Worm (Caenorhabditis elegans): ENCODE results near the gene F36D4.4.

F36D4.4 gene

ce11 chrV:9451485-9451884 lies 37.1 kb upstream of the F36D4.4 start:
- TF ChIP-seq snu-23 (GFP tag; optimal IDR thresholded peaks at IDR 0.05) (no peak), nhr-12 (tag; optimal IDR thresholded peaks at IDR 0.05) (no peak), sup-37 (GFP tag; optimal IDR thresholded peaks at IDR 0.05) (no peak), lin-15B (tag; optimal IDR thresholded peaks at IDR 0.05) (no peak), egl-13 (tag; optimal IDR thresholded peaks at IDR 0.05) (no peak), fos-1 (tag; optimal IDR thresholded peaks at IDR 0.05) (no peak), egl-27 (tag; optimal IDR thresholded peaks at IDR 0.05) (no peak), tlp-1 (tag; optimal IDR thresholded peaks at IDR 0.05) (no peak), zag-1 (tag; optimal IDR thresholded peaks at IDR 0.05) (no peak), fkh-8 (tag; optimal IDR thresholded peaks at IDR 0.05) (no peak), nhr-84 (tag; optimal IDR thresholded peaks at IDR 0.05) (no peak), sox-4 (tag; optimal IDR thresholded peaks at IDR 0.05) (no peak), mab-9 (GFP tag; IDR thresholded peaks at IDR 0.05) (no peak), sptf-1 (tag; optimal IDR thresholded peaks at IDR 0.05) (no peak), elt-3 (tag; optimal IDR thresholded peaks at IDR 0.05) (no peak), nhr-237 (tag; optimal IDR thresholded peaks at IDR 0.05) (no peak), zip-4 (GFP tag; optimal IDR thresholded peaks at IDR 0.05) (no peak), ceh-88 (GFP tag; IDR thresholded peaks at IDR 0.05) (no peak), ama-1 (optimal IDR thresholded peaks at IDR 0.05) (no peak), unc-98 (GFP tag; IDR thresholded peaks at IDR 0.05) (no peak)

- TF ChIP-seq elt-2 (tag; optimal IDR thresholded peaks at IDR 0.05) = no peak
- peak; percentile 59 for TF ChIP-seq blmp-1 (tag; optimal IDR thresholded peaks at IDR 0.05)
- TF ChIP-seq nhr-71 (tag; optimal IDR thresholded peaks at IDR 0.05) = no peak
- TF ChIP-seq nhr-85 (tag) = peak; percentile 80
- TF ChIP-seq ceh-8 (GFP tag; optimal IDR thresholded peaks at IDR 0.05) = no peak
These were observed 30.2 kb upstream of the F36D4.4 start for ce11 chrV:9444618-9445017.

ce11 chrV:9443748-9444147 lies 29.3 kb upstream of the F36D4.4 start, which contains the start of gene wdr-62:
Gene wdr-62, plus strand, starts transcription at chrV:9444048.
- TF ChIP-seq blmp-1 (tag; optimal IDR thresholded peaks at IDR 0.05) = peak; percentile 76
- peak; percentile 33 for TF ChIP-seq lin-14 (GFP tag; optimal IDR thresholded peaks at IDR 0.05)
- peak; percentile 40 for TF ChIP-seq nhr-85 (tag)
- no peak for TF ChIP-seq C16A3.4 (tag; optimal IDR thresholded peaks at IDR 0.05)

- TF ChIP-seq elt-2 (tag; optimal IDR thresholded peaks at IDR 0.05) = peak; percentile 94
- peak; percentile 4 for TF ChIP-seq nhr-20 (tag; optimal IDR thresholded peaks at IDR 0.05)
- TF ChIP-seq nhr-90 (tag; optimal IDR thresholded peaks at IDR 0.05; ENCODE audit: poor library complexity) = peak; percentile 22
- peak in 1 of 2 experiments; percentile 63 for TF ChIP-seq lin-35 (GFP tag; optimal IDR thresholded peaks at IDR 0.05)
- peak in 1 of 2 experiments; percentile 13 for TF ChIP-seq mdl-1 (tag; optimal IDR thresholded peaks at IDR 0.05)
- TF ChIP-seq nhr-71 (tag; optimal IDR thresholded peaks at IDR 0.05) = peak; percentile 20
- TF ChIP-seq isw-1 (GFP tag; IDR thresholded peaks at IDR 0.05) = no peak
- no peak for TF ChIP-seq tlp-1 (tag; optimal IDR thresholded peaks at IDR 0.05)
These were observed 28.7 kb upstream of the F36D4.4 start for ce11 chrV:9443109-9443508.

ce11 chrV:9442471-9442870 lies 28.1 kb upstream of the F36D4.4 start:
- TF ChIP-seq ces-1 (GFP tag; optimal IDR thresholded peaks at IDR 0.05) (no peak), zag-1 (tag; optimal IDR thresholded peaks at IDR 0.05) (no peak), nhr-12 (tag; optimal IDR thresholded peaks at IDR 0.05) (no peak), elt-2 (tag; optimal IDR thresholded peaks at IDR 0.05) (no peak), hlh-17 (GFP tag; optimal IDR thresholded peaks at IDR 0.05; ENCODE audit: borderline replicate concordance) (no peak), nhr-19 (GFP tag; conservative IDR thresholded peaks at IDR 0.05) (no peak), pag-3 (tag; optimal IDR thresholded peaks at IDR 0.05; ENCODE audit: borderline replicate concordance, insufficient read depth) (no peak), lin-14 (GFP tag; optimal IDR thresholded peaks at IDR 0.05) (peak; percentile 36), sup-37 (GFP tag; optimal IDR thresholded peaks at IDR 0.05) (no peak), lin-35 (GFP tag; optimal IDR thresholded peaks at IDR 0.05) (peak in 1 of 2 experiments; percentile 6), nhr-90 (tag; optimal IDR thresholded peaks at IDR 0.05; ENCODE audit: poor library complexity) (no peak), fkh-8 (tag; optimal IDR thresholded peaks at IDR 0.05) (no peak), ceh-63 (GFP tag; optimal IDR thresholded peaks at IDR 0.05) (no peak), snpc-4 (tag; optimal IDR thresholded peaks at IDR 0.05) (no peak), snu-23 (GFP tag; optimal IDR thresholded peaks at IDR 0.05) (peak; percentile 19), lin-13 (GFP tag; optimal IDR thresholded peaks at IDR 0.05) (no peak), dsc-1 (tag; optimal IDR thresholded peaks at IDR 0.05) (no peak), ceh-88 (GFP tag; IDR thresholded peaks at IDR 0.05) (no peak), fkh-10 (GFP tag; optimal IDR thresholded peaks at IDR 0.05) (no peak), elt-3 (tag; optimal IDR thresholded peaks at IDR 0.05) (peak in 1 of 6 experiments; percentile 29), tlp-1 (tag; optimal IDR thresholded peaks at IDR 0.05) (no peak), blmp-1 (tag; optimal IDR thresholded peaks at IDR 0.05) (peak; percentile 66), unc-130 (tag; optimal IDR thresholded peaks at IDR 0.05) (no peak), efl-1 (optimal IDR thresholded peaks at IDR 0.05) (no peak), efl-1 (GFP tag; optimal IDR thresholded peaks at IDR 0.05 in 1 of 2) (peak in 1 of 2 experiments; percentile 91)

Measured in whole organism, L1 larva.